6 fruit fly cellular contexts compared by ENCODE assay signal in the genomic region with DNA sequence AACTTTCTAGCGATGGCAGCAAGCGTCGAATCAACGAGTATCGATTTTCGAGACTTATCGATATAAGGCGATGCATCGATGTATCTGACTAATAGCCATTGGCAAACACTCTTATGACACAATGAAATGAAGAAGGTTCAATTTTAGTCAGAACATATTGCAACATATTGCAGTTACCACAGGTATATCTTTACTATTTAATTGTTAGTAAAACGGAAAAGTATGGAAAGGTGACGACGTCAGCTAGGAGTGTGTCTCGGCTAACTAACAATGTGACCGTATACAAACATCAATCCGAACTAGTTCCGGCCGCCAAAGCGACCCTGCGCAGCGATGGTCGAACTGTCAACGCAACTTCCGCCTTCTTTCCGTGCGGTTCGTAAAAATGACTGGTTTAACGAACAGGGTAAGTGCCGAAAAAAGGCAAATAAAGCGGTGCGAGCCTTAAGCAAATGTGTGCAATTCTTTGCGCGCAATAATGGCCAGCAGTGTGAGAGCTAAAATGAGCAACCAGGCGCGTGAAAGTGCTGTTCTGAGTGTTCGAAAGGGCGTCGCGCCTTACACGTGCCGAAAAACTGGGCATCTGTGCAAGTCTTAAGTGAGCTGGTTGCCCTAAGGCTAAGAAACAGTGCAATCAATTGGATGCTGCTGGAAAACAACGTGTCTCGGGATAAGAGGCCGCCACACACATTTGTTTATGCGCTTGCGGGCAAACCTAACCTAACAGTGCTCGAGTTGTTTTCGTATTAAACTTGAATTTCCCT.
TF ChIP-seq lines count a peak whose summit lies in the region.

A gene (minus strand): TSS at position 11 of the 764 bp plus-strand sequence.
A gene (minus strand): TSS at position 11 of the 764 bp plus-strand sequence.
A gene (plus strand): TSS at position 360 of the 764 bp plus-strand sequence.

- TF ChIP-seq CTCF in S2 (optimal IDR thresholded peaks at IDR 0.05; lab: Kevin White, UChicago) = peak; percentile 47 to 55
- TF ChIP-seq CTCF in whole organism, embryonic (GFP tag; optimal IDR thresholded peaks at IDR 0.05; lab: Kevin White, UChicago) = peak; percentile 64

TF ChIP-seq in whole organism, adult, 20 proteins besides CTCF, POLR2A, EP300 and RAD21 (continues in another document):
- TF ChIP-seq CG33017 (tag; optimal IDR thresholded peaks at IDR 0.05; lab: Kevin White, UChicago) (peak; percentile 90), cic (GFP tag; optimal IDR thresholded peaks at IDR 0.05; lab: Kevin White, UChicago) (peak; percentile 72), kay (GFP tag; lab: Kevin White, UChicago; ENCODE audit: borderline replicate concordance) (no peak), Clk (GFP tag; optimal IDR thresholded peaks at IDR 0.05; lab: Kevin White, UChicago) (peak; percentile 85), Hr96 (GFP tag; optimal IDR thresholded peaks at IDR 0.05; lab: Kevin White, UChicago) (no peak), CG12768 (GFP tag; optimal IDR thresholded peaks at IDR 0.05; lab: Kevin White, UChicago) (peak; percentile 95), tj (GFP tag; optimal IDR thresholded peaks at IDR 0.05; lab: Kevin White, UChicago) (peak; percentile 88), ovo (GFP tag; optimal IDR thresholded peaks at IDR 0.05; lab: Kevin White, UChicago) (peak; percentile 94), Crg-1 (GFP tag; optimal IDR thresholded peaks at IDR 0.05; lab: Kevin White, UChicago) (peak; percentile 98), cnc (optimal IDR thresholded peaks at IDR 0.05; lab: Kevin White, UChicago) (no peak), CG7045 (GFP tag; optimal IDR thresholded peaks at IDR 0.05; lab: Kevin White, UChicago) (peak; percentile 94), CG14711 (tag; optimal IDR thresholded peaks at IDR 0.05; lab: Kevin White, UChicago) (peak; percentile 73), CG7101 (tag; optimal IDR thresholded peaks at IDR 0.05; lab: Kevin White, UChicago) (peak; percentile 96), CG11617 (GFP tag; optimal IDR thresholded peaks at IDR 0.05; lab: Kevin White, UChicago) (peak; percentile 98), bab1 (GFP tag; optimal IDR thresholded peaks at IDR 0.05; lab: Kevin White, UChicago) (peak; percentile 92), CG5204 (GFP tag; optimal IDR thresholded peaks at IDR 0.05; lab: Kevin White, UChicago) (no peak)

TF ChIP-seq in whole organism, embryonic, 481 proteins besides CTCF, POLR2A, EP300 and RAD21 (continues in another document):
- TF ChIP-seq Sry-δ (GFP tag; optimal IDR thresholded peaks at IDR 0.05; lab: Kevin White, UChicago) (peak; percentile 99), CG12769 (tag; optimal IDR thresholded peaks at IDR 0.05; lab: Kevin White, UChicago) (peak; percentile 83), CG4328 (GFP tag; optimal IDR thresholded peaks at IDR 0.05; lab: Kevin White, UChicago) (peak; percentile 97), CG34224 (GFP tag; IDR thresholded peaks at IDR 0.05; lab: Robert Waterston, UW; ENCODE audit: partially characterized antibody) (no peak), CG15479 (GFP tag; optimal IDR thresholded peaks at IDR 0.05; lab: Kevin White, UChicago) (peak; percentile 82), CG17328 (GFP tag; IDR thresholded peaks at IDR 0.05; lab: Robert Waterston, UW) (no peak), salm (tag; optimal IDR thresholded peaks at IDR 0.05; lab: Kevin White, UChicago) (peak; percentile 82), CG13624 (GFP tag; optimal IDR thresholded peaks at IDR 0.05; lab: Kevin White, UChicago) (peak; percentile 95), abd-A (tag; optimal IDR thresholded peaks at IDR 0.05; lab: Kevin White, UChicago) (no peak), CG1602 (GFP tag; optimal IDR thresholded peaks at IDR 0.05; lab: Kevin White, UChicago) (peak; percentile 77), gem (tag; optimal IDR thresholded peaks at IDR 0.05; lab: Kevin White, UChicago) (peak; percentile 72), Drgx (GFP tag; IDR thresholded peaks at IDR 0.05; lab: Robert Waterston, UW) (no peak), CG11695 (GFP tag; IDR thresholded peaks at IDR 0.05; lab: Robert Waterston, UW) (no peak), CG8281 (tag; optimal IDR thresholded peaks at IDR 0.05; lab: Kevin White, UChicago) (peak; percentile 71), bowl (GFP tag; IDR thresholded peaks at IDR 0.05; lab: Robert Waterston, UW) (no peak), Atf-2 (GFP tag; optimal IDR thresholded peaks at IDR 0.05; lab: Kevin White, UChicago) (peak; percentile 88)

TF ChIP-seq in whole organism, prepupa, 60 proteins besides CTCF, POLR2A, EP300 and RAD21 (continues in another document):
- no peak for TF ChIP-seq CG32006 (GFP tag; optimal IDR thresholded peaks at IDR 0.05; lab: Kevin White, UChicago)
- peak; percentile 83 for TF ChIP-seq cyc (GFP tag; optimal IDR thresholded peaks at IDR 0.05; lab: Kevin White, UChicago)
- TF ChIP-seq Lpt (GFP tag; optimal IDR thresholded peaks at IDR 0.05; lab: Kevin White, UChicago) = no peak
- TF ChIP-seq dac (GFP tag; optimal IDR thresholded peaks at IDR 0.05; lab: Kevin White, UChicago) = no peak
- TF ChIP-seq dsx (GFP tag; optimal IDR thresholded peaks at IDR 0.05; lab: Kevin White, UChicago; ENCODE audit: poor library complexity, severe bottlenecking) = peak; percentile 38
- TF ChIP-seq achi (GFP tag; optimal IDR thresholded peaks at IDR 0.05; lab: Kevin White, UChicago) = peak; percentile 100
- no peak for TF ChIP-seq Hr38 (GFP tag; optimal IDR thresholded peaks at IDR 0.05; lab: Kevin White, UChicago)
- no peak for TF ChIP-seq Hr4 (GFP tag; optimal IDR thresholded peaks at IDR 0.05; lab: Kevin White, UChicago)
- peak; percentile 93 for TF ChIP-seq net (GFP tag; optimal IDR thresholded peaks at IDR 0.05; lab: Kevin White, UChicago)
- peak; percentile 95 for TF ChIP-seq CG6854 (GFP tag; optimal IDR thresholded peaks at IDR 0.05; lab: Kevin White, UChicago)
- peak; percentile 91 for TF ChIP-seq lz (GFP tag; optimal IDR thresholded peaks at IDR 0.05; lab: Kevin White, UChicago)
- TF ChIP-seq ss (GFP tag; optimal IDR thresholded peaks at IDR 0.05; lab: Kevin White, UChicago) = peak; percentile 54 to 90
- TF ChIP-seq esn (GFP tag; optimal IDR thresholded peaks at IDR 0.05; lab: Kevin White, UChicago) = peak; percentile 92
- no peak for TF ChIP-seq eg (GFP tag; IDR thresholded peaks at IDR 0.05; lab: Robert Waterston, UW)
- peak; percentile 81 for TF ChIP-seq Sox14 (GFP tag; optimal IDR thresholded peaks at IDR 0.05; lab: Kevin White, UChicago)
- TF ChIP-seq Hr39 (GFP tag; optimal IDR thresholded peaks at IDR 0.05; lab: Kevin White, UChicago) = no peak
- peak; percentile 86 for TF ChIP-seq CG7368 (GFP tag; optimal IDR thresholded peaks at IDR 0.05; lab: Kevin White, UChicago)

TF ChIP-seq in whole organism, pupa, 21 proteins besides CTCF, POLR2A, EP300 and RAD21:
- no peak for TF ChIP-seq Pif1A (GFP tag; optimal IDR thresholded peaks at IDR 0.05; lab: Kevin White, UChicago)
- TF ChIP-seq gl (tag; optimal IDR thresholded peaks at IDR 0.05; lab: Kevin White, UChicago) = peak; percentile 72
- TF ChIP-seq CG9948 (tag; optimal IDR thresholded peaks at IDR 0.05; lab: Kevin White, UChicago) = peak; percentile 22
- no peak for TF ChIP-seq CG10348 (GFP tag; IDR thresholded peaks at IDR 0.05; lab: Robert Waterston, UW)
- TF ChIP-seq CG8301 (tag; optimal IDR thresholded peaks at IDR 0.05; lab: Kevin White, UChicago) = peak; percentile 42
- TF ChIP-seq CG34367 (tag; optimal IDR thresholded peaks at IDR 0.05; lab: Kevin White, UChicago) = peak; percentile 83
- peak; percentile 63 for TF ChIP-seq CG15710 (tag; optimal IDR thresholded peaks at IDR 0.05; lab: Kevin White, UChicago)
- peak; percentile 34 for TF ChIP-seq CG17806 (tag; optimal IDR thresholded peaks at IDR 0.05; lab: Kevin White, UChicago)
- no peak for TF ChIP-seq Pif1B (GFP tag; optimal IDR thresholded peaks at IDR 0.05; lab: Kevin White, UChicago)
- peak; percentile 94 for TF ChIP-seq Snoo (tag; optimal IDR thresholded peaks at IDR 0.05; lab: Kevin White, UChicago)

TF ChIP-seq in whole organism, wandering third instar larva, 38 proteins besides CTCF, POLR2A, EP300 and RAD21 (continues in another document):
- peak; percentile 69 for TF ChIP-seq Jra (GFP tag; optimal IDR thresholded peaks at IDR 0.05; lab: Kevin White, UChicago)
- no peak for TF ChIP-seq Rel (GFP tag; optimal IDR thresholded peaks at IDR 0.05; lab: Kevin White, UChicago)
- TF ChIP-seq Rel (tag; optimal IDR thresholded peaks at IDR 0.05; lab: Kevin White, UChicago) = peak; percentile 53
- peak; percentile 69 for TF ChIP-seq Mio (GFP tag; optimal IDR thresholded peaks at IDR 0.05; lab: Kevin White, UChicago)
- TF ChIP-seq lola (GFP tag; optimal IDR thresholded peaks at IDR 0.05; lab: Kevin White, UChicago) = no peak
- TF ChIP-seq HLH106 (tag; optimal IDR thresholded peaks at IDR 0.05; lab: Kevin White, UChicago) = peak; percentile 84
- TF ChIP-seq h (GFP tag; optimal IDR thresholded peaks at IDR 0.05; lab: Kevin White, UChicago) = peak; percentile 90
- TF ChIP-seq fru (GFP tag; optimal IDR thresholded peaks at IDR 0.05; lab: Kevin White, UChicago) = peak; percentile 87
- TF ChIP-seq brk (GFP tag; optimal IDR thresholded peaks at IDR 0.05; lab: Kevin White, UChicago) = no peak
- TF ChIP-seq Sp1 (GFP tag; optimal IDR thresholded peaks at IDR 0.05; lab: Kevin White, UChicago) = peak; percentile 93
- TF ChIP-seq CG32264 (GFP tag; optimal IDR thresholded peaks at IDR 0.05; lab: Kevin White, UChicago) = peak; percentile 69
- TF ChIP-seq jim (GFP tag; optimal IDR thresholded peaks at IDR 0.05; lab: Kevin White, UChicago) = no peak
- peak; percentile 96 for TF ChIP-seq CG9705 (GFP tag; optimal IDR thresholded peaks at IDR 0.05; lab: Kevin White, UChicago)
- TF ChIP-seq Abd-B (GFP tag; optimal IDR thresholded peaks at IDR 0.05; lab: Kevin White, UChicago) = no peak
- TF ChIP-seq ey (GFP tag; optimal IDR thresholded peaks at IDR 0.05; lab: Kevin White, UChicago) = peak; percentile 61
- no peak for TF ChIP-seq woc (GFP tag; optimal IDR thresholded peaks at IDR 0.05; lab: Kevin White, UChicago)
- no peak for TF ChIP-seq N (GFP tag; optimal IDR thresholded peaks at IDR 0.05; lab: Kevin White, UChicago)
- TF ChIP-seq Dif (GFP tag; optimal IDR thresholded peaks at IDR 0.05; lab: Kevin White, UChicago; ENCODE audit: partially characterized antibody) = no peak
- TF ChIP-seq Vsx2 (GFP tag; optimal IDR thresholded peaks at IDR 0.05; lab: Kevin White, UChicago; ENCODE audit: partially characterized antibody) = no peak
- no peak for TF ChIP-seq sage (GFP tag; optimal IDR thresholded peaks at IDR 0.05; lab: Kevin White, UChicago)
- peak; percentile 42 to 80 for TF ChIP-seq foxo (GFP tag; optimal IDR thresholded peaks at IDR 0.05; lab: Kevin White, UChicago)
- no peak for TF ChIP-seq pan (optimal IDR thresholded peaks at IDR 0.05; lab: Kevin White, UChicago)
- peak; percentile 76 for TF ChIP-seq dsf (GFP tag; optimal IDR thresholded peaks at IDR 0.05; lab: Kevin White, UChicago; ENCODE audit: borderline replicate concordance)
- no peak for TF ChIP-seq dl (GFP tag; optimal IDR thresholded peaks at IDR 0.05; lab: Kevin White, UChicago; ENCODE audit: insufficient read depth in 1 of 2, partially characterized antibody in 2 of 2)
- peak; percentile 69 for TF ChIP-seq psq (GFP tag; optimal IDR thresholded peaks at IDR 0.05; lab: Kevin White, UChicago)
- TF ChIP-seq dmrt93B (GFP tag; optimal IDR thresholded peaks at IDR 0.05; lab: Kevin White, UChicago) = peak; percentile 94
